Worm (Caenorhabditis elegans) whole organism, L2 larva: ENCODE data around the gene gldi-9.

Experiments used
- ceh-82 ChIP-seq: fragments of 150-350 bp; optimal IDR thresholded peaks from 2 replicates; lab custom pipeline; 2014; ENCODE audit warnings: missing biosample characterization, missing genetic modification characterization
- elt-3 ChIP-seq: sonication (generic microtip); optimal IDR thresholded peaks from 2 replicates; lab custom pipeline; 2017; ENCODE audit warnings: missing biosample characterization, missing genetic modification characterization
- nhr-12 ChIP-seq: fragments of 150-350 bp; optimal IDR thresholded peaks from 2 replicates; lab custom pipeline; 2014; ENCODE audit warnings: missing biosample characterization, missing genetic modification characterization
- skn-1 ChIP-seq: sonication (generic microtip); optimal IDR thresholded peaks from 2 replicates; lab custom pipeline; 2017; ENCODE audit warnings: missing biosample characterization, missing genetic modification characterization

DNA sequence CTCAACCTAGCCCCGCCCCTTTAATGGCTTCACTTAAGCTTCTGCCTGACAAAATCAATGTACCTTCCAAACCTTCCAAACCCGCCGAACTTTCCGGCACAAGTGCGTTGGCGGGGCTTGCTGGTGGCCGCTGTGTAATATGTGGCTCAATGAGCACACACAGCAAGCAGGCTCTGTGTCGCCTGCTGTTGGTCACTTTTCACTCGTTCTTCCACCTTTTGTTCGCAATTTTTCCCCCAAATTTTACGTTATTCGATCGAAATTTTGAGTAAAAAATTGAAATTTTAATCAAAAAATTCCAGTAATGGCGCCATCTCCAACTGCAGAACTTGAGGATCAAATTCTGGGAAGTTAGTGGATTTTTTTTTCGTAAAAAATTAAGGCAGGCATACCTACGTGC is 55.5 kb downstream of the gldi-9 start, which contains the start of gene set-27:
- TF ChIP-seq nhr-12 (no peak), elt-3 (tag; lab: Kevin White, UChicago) (no peak), skn-1 (tag; lab: Kevin White, UChicago) (no peak), ceh-82 (tag; lab: Kevin White, UChicago) (no peak)
